Worm (Caenorhabditis elegans) whole organism, young adult: Measurements from ENCODE around the gene cki-2.

ENCODE experiments used
- ama-1 ChIP-seq, 3 experiments: fragments of 150-350 bp in 1 of 3; sonication (generic microtip) in 2 of 3; optimal IDR thresholded peaks; 2 replicates each; lab custom pipeline; 2014 to 2018; ENCODE audit warnings: missing biosample characterization in 2 of 3, missing genetic modification characterization in 2 of 3, missing genetic modification reagents in 2 of 3
- ceh-40 ChIP-seq: fragments of 200-800 bp; sonication (Bioruptor generic); IDR thresholded peaks from 2 replicates; pipeline ENCODE4 v1.3.6; 2022; ENCODE audit warnings: missing genetic modification characterization, missing compliant biosample characterization
- hmg-1.2 ChIP-seq: fragments of 200-800 bp; sonication (Bioruptor generic); IDR thresholded peaks from 2 replicates; pipeline ENCODE4 v1.3.6; 2022; ENCODE audit warnings: missing genetic modification reagents, missing genetic modification characterization, missing compliant biosample characterization
- lin-40 ChIP-seq: sonication (generic microtip); optimal IDR thresholded peaks from 2 replicates; lab custom pipeline; 2016; ENCODE audit warnings: missing genetic modification characterization, mild to moderate bottlenecking, missing compliant biosample characterization, missing genotype, missing genetic modification reagents
- madf-8 ChIP-seq: fragments of 200-800 bp; sonication (Bioruptor generic); conservative IDR thresholded peaks from 2 replicates; pipeline ENCODE4 v1.3.6; 2022; ENCODE audit warnings: missing genetic modification reagents, missing genetic modification characterization, missing compliant biosample characterization
- nhr-120 ChIP-seq: fragments of 200-800 bp; sonication (Bioruptor generic); IDR thresholded peaks from 2 replicates; pipeline ENCODE4 v1.3.6; 2022; ENCODE audit warnings: missing genetic modification characterization, missing compliant biosample characterization
- rpc-1 ChIP-seq, 2 experiments: fragments of 150-350 bp in 1 of 2; sonication (generic microtip) in 1 of 2; optimal IDR thresholded peaks; 2 replicates each; lab custom pipeline; 2014 to 2018; ENCODE audit warnings: missing biosample characterization in 1 of 2, missing genetic modification characterization in 1 of 2, missing genetic modification reagents in 1 of 2, missing genotype in 1 of 2
- snpc-3.4 ChIP-seq: sonication (generic microtip); optimal IDR thresholded peaks from 2 replicates; lab custom pipeline; 2017; ENCODE audit warnings: missing genetic modification characterization, mild to moderate bottlenecking, missing compliant biosample characterization, antibody characterized with exemption, moderate library complexity, missing genotype, missing genetic modification reagents

DNA sequence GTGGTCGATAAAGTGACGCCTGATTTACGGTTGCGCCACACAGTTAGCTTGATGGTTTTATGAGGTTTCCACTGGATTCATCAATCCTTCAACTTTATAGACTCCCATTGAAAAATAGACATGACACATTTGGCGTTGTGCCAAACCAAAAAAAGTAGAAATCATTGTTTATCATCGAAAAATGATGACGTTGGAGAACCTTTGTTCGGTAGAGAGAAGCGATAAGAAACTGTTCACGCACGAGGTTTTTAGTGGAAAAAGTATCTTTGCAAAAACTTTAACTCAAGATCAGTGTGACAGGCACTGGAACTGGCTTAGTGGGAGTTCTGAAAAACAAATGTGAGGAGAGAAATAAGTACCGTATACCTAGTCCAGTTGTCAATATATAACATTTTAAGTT lies 2.7 kb upstream of the cki-2 start:
- TF ChIP-seq rpc-1 (optimal IDR thresholded peaks at IDR 0.05; lab: Kevin White, UChicago) (no peak), rpc-1 (tag; optimal IDR thresholded peaks at IDR 0.05; lab: Kevin White, UChicago) (no peak), nhr-120 (GFP tag; lab: Robert Waterston, UW) (no peak), snpc-3.4 (tag; lab: Kevin White, UChicago) (no peak), lin-40 (tag; lab: Kevin White, UChicago) (no peak), ama-1 (optimal IDR thresholded peaks at IDR 0.05; lab: Kevin White, UChicago) (no peak), ama-1 (GFP tag; optimal IDR thresholded peaks at IDR 0.05; lab: Kevin White, UChicago) (no peak), hmg-1.2 (GFP tag; lab: Robert Waterston, UW) (no peak), madf-8 (GFP tag; lab: Robert Waterston, UW) (no peak), ceh-40 (no peak)
